Fruit fly (Drosophila melanogaster): ENCODE results near the gene CG16984.

Gene CG16984

DNA sequence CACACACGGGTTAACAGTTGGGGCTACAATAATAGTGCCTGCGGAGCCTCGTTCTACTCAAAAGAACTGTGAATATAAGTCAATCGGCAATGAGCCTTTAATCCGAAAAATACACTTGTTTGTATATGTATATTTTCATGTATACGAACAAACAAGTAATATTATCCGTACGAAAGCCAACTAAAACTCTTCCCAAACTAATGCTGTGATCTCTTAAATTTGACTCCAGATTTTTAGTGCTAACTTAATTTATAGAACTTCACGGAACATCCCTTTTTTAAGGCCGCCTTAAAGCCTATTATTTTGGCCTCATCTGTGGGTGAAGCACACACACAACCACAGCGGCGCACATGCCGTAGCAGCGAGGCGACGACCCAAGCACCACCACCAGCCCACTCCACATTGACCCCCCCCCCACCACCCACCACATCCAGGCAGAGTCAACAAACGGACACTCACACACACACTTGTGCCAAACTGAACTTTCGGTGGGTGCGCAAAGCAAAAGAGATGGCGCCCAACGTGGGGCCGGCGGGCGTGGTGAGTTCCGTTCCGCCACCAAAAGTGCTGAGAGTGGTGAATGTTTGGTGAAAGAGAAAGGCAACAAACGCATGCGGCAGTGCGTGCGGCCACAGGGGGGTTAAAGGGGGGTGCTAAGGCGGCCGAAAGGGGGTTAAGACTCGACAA, 11.3 kb upstream of the CG16984 start (continued):
- peak; percentile 85 for TF ChIP-seq OdsH (GFP tag; optimal IDR thresholded peaks at IDR 0.05)
- TF ChIP-seq salr (GFP tag; optimal IDR thresholded peaks at IDR 0.05), result peak; percentile 52 to 91
- peak; percentile 68 for TF ChIP-seq esn (GFP tag; optimal IDR thresholded peaks at IDR 0.05)
- peak; percentile 67 for TF ChIP-seq CG16779 (tag; optimal IDR thresholded peaks at IDR 0.05)
- TF ChIP-seq net (GFP tag; optimal IDR thresholded peaks at IDR 0.05), result peak; percentile 82
- TF ChIP-seq CG11902 (GFP tag; optimal IDR thresholded peaks at IDR 0.05), result peak; percentile 22
- peak; percentile 85 for TF ChIP-seq CG4318 (GFP tag; optimal IDR thresholded peaks at IDR 0.05)
- peak; percentile 66 for TF ChIP-seq Lpt (GFP tag; optimal IDR thresholded peaks at IDR 0.05)
- TF ChIP-seq Smox (GFP tag; optimal IDR thresholded peaks at IDR 0.05), result peak; percentile 52
- TF ChIP-seq CG9139 (GFP tag; optimal IDR thresholded peaks at IDR 0.05), result peak; percentile 81
- peak; percentile 91 for TF ChIP-seq CG8119 (GFP tag; IDR thresholded peaks at IDR 0.05)
- peak; percentile 90 for TF ChIP-seq Hr4 (GFP tag; optimal IDR thresholded peaks at IDR 0.05)
- peak; percentile 72 for TF ChIP-seq CG11762 (GFP tag; optimal IDR thresholded peaks at IDR 0.05; ENCODE audit: insufficient read depth)
- peak; percentile 40 for TF ChIP-seq CG31627 (GFP tag; optimal IDR thresholded peaks at IDR 0.05)
- no peak for TF ChIP-seq fd85E (GFP tag; optimal IDR thresholded peaks at IDR 0.05)
- peak; percentile 54 for TF ChIP-seq CG34406 (GFP tag; optimal IDR thresholded peaks at IDR 0.05)
- TF ChIP-seq Eip75B (GFP tag; optimal IDR thresholded peaks at IDR 0.05), result peak; percentile 78
- peak; percentile 43 for TF ChIP-seq CG8319 (GFP tag; optimal IDR thresholded peaks at IDR 0.05)
- TF ChIP-seq dac (GFP tag; optimal IDR thresholded peaks at IDR 0.05), result peak; percentile 69
- TF ChIP-seq eg (GFP tag; IDR thresholded peaks at IDR 0.05), result peak; percentile 72
- TF ChIP-seq dsx (GFP tag; optimal IDR thresholded peaks at IDR 0.05; ENCODE audit: poor library complexity, severe bottlenecking), result peak; percentile 69
- TF ChIP-seq CG11294 (GFP tag; IDR thresholded peaks at IDR 0.05), result peak; percentile 64; the same call in 1 of the 2 replicates
- TF ChIP-seq cyc (GFP tag; optimal IDR thresholded peaks at IDR 0.05), result peak; percentile 47
- TF ChIP-seq Met (GFP tag; optimal IDR thresholded peaks at IDR 0.05), result peak; percentile 61
- TF ChIP-seq CG6163 (GFP tag; IDR thresholded peaks at IDR 0.05), result peak; percentile 66
- peak; percentile 41 for TF ChIP-seq CG7368 (GFP tag; optimal IDR thresholded peaks at IDR 0.05)
- peak; percentile 84 for TF ChIP-seq fd59A (GFP tag; optimal IDR thresholded peaks at IDR 0.05)
- TF ChIP-seq CG6792 (GFP tag; optimal IDR thresholded peaks at IDR 0.05), result peak; percentile 68
- peak; percentile 83 for TF ChIP-seq CG6808 (GFP tag; optimal IDR thresholded peaks at IDR 0.05)
- TF ChIP-seq svp (GFP tag), result peak; percentile 67
- peak; percentile 76 for TF ChIP-seq CG1621 (tag; optimal IDR thresholded peaks at IDR 0.05)
- TF ChIP-seq CG8632 (GFP tag; optimal IDR thresholded peaks at IDR 0.05), result peak; percentile 67
- peak; percentile 88 for TF ChIP-seq CG3032 (tag; optimal IDR thresholded peaks at IDR 0.05)
- TF ChIP-seq achi (GFP tag; optimal IDR thresholded peaks at IDR 0.05), result peak; percentile 80
- peak; percentile 70 for TF ChIP-seq Hr39 (GFP tag; optimal IDR thresholded peaks at IDR 0.05)
- TF ChIP-seq Hr38 (GFP tag; optimal IDR thresholded peaks at IDR 0.05), result no peak

DNA sequence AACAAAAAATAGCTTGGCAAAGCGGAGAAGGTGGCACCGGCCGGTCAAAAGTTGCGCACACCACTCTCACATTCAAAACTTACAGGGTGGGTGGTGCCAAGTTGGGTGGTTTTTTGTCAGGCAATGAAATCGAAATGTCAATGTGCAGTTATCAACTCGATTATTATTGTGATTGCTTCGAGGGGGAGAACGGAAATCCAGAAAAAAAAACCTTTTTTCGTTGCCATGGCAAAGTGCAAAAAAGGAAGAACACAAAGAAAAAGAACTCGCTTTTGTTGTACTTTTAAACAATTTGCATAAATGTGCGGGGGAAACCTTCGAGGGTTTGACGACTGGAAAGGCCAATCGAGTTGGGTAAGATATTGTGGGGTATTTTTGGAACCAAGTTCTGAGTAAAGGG, 10.8 kb upstream of the CG16984 start:
- TF ChIP-seq topi (GFP tag; optimal IDR thresholded peaks at IDR 0.05) (no peak), CG6854 (GFP tag; optimal IDR thresholded peaks at IDR 0.05) (peak; percentile 31)

All from whole organism, prepupa.